Worm (Caenorhabditis elegans) whole organism, L2 larva: ENCODE data around the gene rnh-1.1.

Experiments
- F13H6.1 ChIP-seq: sonication (generic microtip); optimal IDR thresholded peaks from 2 replicates; lab custom pipeline; 2016; ENCODE audit warnings: missing genetic modification characterization, missing compliant biosample characterization
- R02D3.7 ChIP-seq: fragments of 150-350 bp; optimal IDR thresholded peaks from 2 replicates; lab custom pipeline; 2014; ENCODE audit warnings: missing biosample characterization, missing genetic modification characterization
- Y55F3AM.14 ChIP-seq: fragments of 200-800 bp; sonication (Bioruptor generic); optimal IDR thresholded peaks from 2 replicates; lab custom pipeline; 2018; ENCODE audit warnings: mild to moderate bottlenecking, missing genetic modification characterization, missing compliant biosample characterization
- ZK546.5 ChIP-seq: sonication (generic microtip); optimal IDR thresholded peaks from 2 replicates; lab custom pipeline; 2017; ENCODE audit warnings: missing biosample characterization, missing genetic modification characterization
- alr-1 ChIP-seq: fragments of 150-350 bp; optimal IDR thresholded peaks from 2 replicates; lab custom pipeline; 2014; ENCODE audit warnings: missing biosample characterization, missing genetic modification characterization
- aly-2 ChIP-seq: fragments of 150-350 bp; optimal IDR thresholded peaks from 2 replicates; lab custom pipeline; 2014; ENCODE audit warnings: missing biosample characterization, missing genetic modification characterization
- ama-1 ChIP-seq: fragments of 150-350 bp; optimal IDR thresholded peaks from 2 replicates; lab custom pipeline; 2018; ENCODE audit warnings: inconsistent platforms
- blmp-1 ChIP-seq: sonication (generic microtip); optimal IDR thresholded peaks from 2 replicates; lab custom pipeline; 2017; ENCODE audit warnings: missing genetic modification characterization, mild to moderate bottlenecking, missing compliant biosample characterization, antibody characterized with exemption, moderate library complexity; ENCODE audit not compliant: insufficient read depth
- ceh-16 ChIP-seq: fragments of 150-350 bp; optimal IDR thresholded peaks from 2 replicates; lab custom pipeline; 2014; ENCODE audit warnings: missing biosample characterization, missing genetic modification characterization
- ceh-82 ChIP-seq: fragments of 150-350 bp; optimal IDR thresholded peaks from 2 replicates; lab custom pipeline; 2014; ENCODE audit warnings: missing biosample characterization, missing genetic modification characterization
- crh-2 ChIP-seq: sonication (generic microtip); optimal IDR thresholded peaks from 2 replicates; lab custom pipeline; 2017; ENCODE audit warnings: missing biosample characterization, missing genetic modification characterization
- dmd-4 ChIP-seq: sonication (generic microtip); optimal IDR thresholded peaks from 2 replicates; lab custom pipeline; 2017; ENCODE audit warnings: missing biosample characterization, missing genetic modification characterization
- egl-27 ChIP-seq: sonication (generic microtip); optimal IDR thresholded peaks from 3 replicates; lab custom pipeline; 2017; ENCODE audit warnings: missing biosample characterization, missing genetic modification reagents, missing genetic modification characterization
- elt-1 ChIP-seq: fragments of 150-350 bp; optimal IDR thresholded peaks from 2 replicates; lab custom pipeline; 2014; ENCODE audit warnings: missing biosample characterization, missing genetic modification characterization
- elt-3 ChIP-seq: sonication (generic microtip); optimal IDR thresholded peaks from 2 replicates; lab custom pipeline; 2017; ENCODE audit warnings: missing biosample characterization, missing genetic modification characterization
- fos-1 ChIP-seq: fragments of 150-350 bp; optimal IDR thresholded peaks from 2 replicates; lab custom pipeline; 2014; ENCODE audit warnings: missing biosample characterization, missing genetic modification characterization
- gmeb-1 ChIP-seq: fragments of 150-350 bp; optimal IDR thresholded peaks from 2 replicates; lab custom pipeline; 2014; ENCODE audit warnings: missing biosample characterization, missing genetic modification characterization
- lin-11 ChIP-seq: fragments of 150-350 bp; sonication (generic microtip); optimal IDR thresholded peaks from 2 replicates; lab custom pipeline; 2014; ENCODE audit warnings: missing biosample characterization, missing genetic modification characterization, inconsistent platforms, mixed read lengths
- lin-13 ChIP-seq: fragments of 150-350 bp; optimal IDR thresholded peaks from 2 replicates; lab custom pipeline; 2014; ENCODE audit warnings: missing biosample characterization, missing genetic modification reagents, missing genetic modification characterization
- lin-39 ChIP-seq: fragments of 150-350 bp; optimal IDR thresholded peaks from 2 replicates; lab custom pipeline; 2014; ENCODE audit warnings: missing biosample characterization, missing genetic modification reagents, missing genetic modification characterization
- lsy-2 ChIP-seq, 2 experiments: fragments of 150-350 bp in 1 of 2; sonication (generic microtip) in 1 of 2; optimal IDR thresholded peaks; 2 replicates each; lab custom pipeline; 2014 to 2017; ENCODE audit warnings: missing biosample characterization in 2 of 2, missing genetic modification characterization in 2 of 2
- mab-5 ChIP-seq: fragments of 150-350 bp; optimal IDR thresholded peaks from 2 replicates; lab custom pipeline; 2014; ENCODE audit warnings: missing biosample characterization, missing genetic modification characterization
- mbf-1 ChIP-seq: sonication (generic microtip); optimal IDR thresholded peaks from 2 replicates; lab custom pipeline; 2017; ENCODE audit warnings: missing biosample characterization, missing genetic modification characterization
- nhr-10 ChIP-seq: sonication (generic microtip); optimal IDR thresholded peaks from 2 replicates; lab custom pipeline; 2017; ENCODE audit warnings: missing biosample characterization, missing genetic modification characterization
- nhr-11 ChIP-seq: fragments of 150-350 bp; optimal IDR thresholded peaks from 2 replicates; lab custom pipeline; 2014; ENCODE audit warnings: missing biosample characterization, missing genetic modification characterization
- nhr-12 ChIP-seq: fragments of 150-350 bp; optimal IDR thresholded peaks from 2 replicates; lab custom pipeline; 2014; ENCODE audit warnings: missing biosample characterization, missing genetic modification characterization
- nhr-129 ChIP-seq: fragments of 150-350 bp; optimal IDR thresholded peaks from 2 replicates; lab custom pipeline; 2014; ENCODE audit warnings: missing biosample characterization, missing genetic modification characterization
- nhr-21 ChIP-seq: fragments of 150-350 bp; optimal IDR thresholded peaks from 2 replicates; lab custom pipeline; 2014; ENCODE audit warnings: missing biosample characterization, missing genetic modification characterization
- nhr-25 ChIP-seq: fragments of 150-350 bp; sonication (generic microtip); optimal IDR thresholded peaks from 3 replicates; lab custom pipeline; 2014; ENCODE audit warnings: missing biosample characterization, missing genetic modification characterization
- nhr-77 ChIP-seq: fragments of 150-350 bp; optimal IDR thresholded peaks from 2 replicates; lab custom pipeline; 2014; ENCODE audit warnings: missing biosample characterization, missing genetic modification characterization
- peb-1 ChIP-seq: fragments of 150-350 bp; optimal IDR thresholded peaks from 2 replicates; lab custom pipeline; 2014; ENCODE audit warnings: missing biosample characterization, missing genetic modification characterization
- skn-1 ChIP-seq: sonication (generic microtip); optimal IDR thresholded peaks from 2 replicates; lab custom pipeline; 2017; ENCODE audit warnings: missing biosample characterization, missing genetic modification characterization
- sma-3 ChIP-seq: sonication (generic microtip); optimal IDR thresholded peaks from 2 replicates; lab custom pipeline; 2016; ENCODE audit warnings: missing genetic modification reagents, missing genetic modification characterization, missing compliant biosample characterization
- sma-9 ChIP-seq, 2 experiments: fragments of 150-350 bp in 1 of 2; sonication (generic microtip) in 1 of 2; optimal IDR thresholded peaks; 2 replicates each; lab custom pipeline; 2014 to 2016; ENCODE audit warnings: missing genetic modification characterization in 2 of 2, mild to moderate bottlenecking in 1 of 2, missing biosample characterization in 1 of 2, missing compliant biosample characterization in 1 of 2, missing genetic modification reagents in 1 of 2, moderate library complexity in 1 of 2
- snpc-4 ChIP-seq: fragments of 150-350 bp; optimal IDR thresholded peaks from 2 replicates; lab custom pipeline; 2014; ENCODE audit warnings: missing biosample characterization, missing genetic modification characterization
- unc-39 ChIP-seq: fragments of 150-350 bp; optimal IDR thresholded peaks from 2 replicates; lab custom pipeline; 2014; ENCODE audit warnings: missing biosample characterization, missing genetic modification characterization
- unc-55 ChIP-seq: fragments of 150-350 bp; sonication (generic microtip); optimal IDR thresholded peaks from 3 replicates; lab custom pipeline; 2014; ENCODE audit warnings: missing biosample characterization, missing genetic modification reagents, missing genetic modification characterization
- unc-62 ChIP-seq: fragments of 150-350 bp; optimal IDR thresholded peaks from 2 replicates; lab custom pipeline; 2014; ENCODE audit warnings: missing biosample characterization, missing genetic modification reagents, missing genetic modification characterization
- zag-1 ChIP-seq: fragments of 150-350 bp; optimal IDR thresholded peaks from 2 replicates; lab custom pipeline; 2014; ENCODE audit warnings: missing biosample characterization, missing genetic modification characterization
- ztf-1 ChIP-seq: fragments of 200-800 bp; sonication (Bioruptor generic); conservative IDR thresholded peaks from 2 replicates; pipeline ENCODE4 v1.3.6; 2022; ENCODE audit warnings: missing genetic modification characterization, missing compliant biosample characterization
- ztf-11 ChIP-seq: sonication (generic microtip); optimal IDR thresholded peaks from 2 replicates; lab custom pipeline; 2017; ENCODE audit warnings: missing biosample characterization, missing genetic modification characterization
- ztf-4 ChIP-seq: fragments of 150-350 bp; optimal IDR thresholded peaks from 2 replicates; lab custom pipeline; 2014; ENCODE audit warnings: missing biosample characterization, missing genetic modification characterization

Gene rnh-1.1

DNA sequence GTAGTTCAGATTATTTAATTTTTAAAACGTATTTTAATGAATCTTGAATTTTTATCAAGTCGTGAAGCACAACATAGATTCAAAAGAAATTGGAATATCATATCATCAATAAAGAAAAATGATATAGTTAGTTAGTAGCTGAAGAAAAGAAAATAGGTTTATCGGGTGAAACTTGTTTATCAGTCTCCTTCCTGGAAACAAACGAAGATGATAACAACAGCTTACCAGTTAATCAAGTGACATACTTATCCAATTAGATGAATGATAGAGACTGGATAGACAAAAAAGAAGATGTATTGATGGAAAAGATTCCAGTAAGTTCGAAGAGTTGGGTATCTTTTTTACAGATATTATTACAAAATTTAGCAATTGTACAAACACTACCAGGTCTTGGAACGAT is 17.4 kb downstream of the rnh-1.1 start:
- TF ChIP-seq elt-1 (tag; lab: Kevin White, UChicago) (no peak), F13H6.1 (no peak), unc-39 (tag; lab: Kevin White, UChicago) (no peak), unc-62 (GFP tag; lab: Kevin White, UChicago) (no peak), nhr-12 (tag; lab: Kevin White, UChicago) (no peak), crh-2 (tag; lab: Kevin White, UChicago) (no peak), Y55F3AM.14 (no peak), blmp-1 (no peak), dmd-4 (tag; lab: Kevin White, UChicago) (no peak), egl-27 (no peak), ceh-16 (no peak), lin-11 (tag; lab: Kevin White, UChicago) (no peak), unc-55 (GFP tag; lab: Kevin White, UChicago) (no peak)

DNA sequence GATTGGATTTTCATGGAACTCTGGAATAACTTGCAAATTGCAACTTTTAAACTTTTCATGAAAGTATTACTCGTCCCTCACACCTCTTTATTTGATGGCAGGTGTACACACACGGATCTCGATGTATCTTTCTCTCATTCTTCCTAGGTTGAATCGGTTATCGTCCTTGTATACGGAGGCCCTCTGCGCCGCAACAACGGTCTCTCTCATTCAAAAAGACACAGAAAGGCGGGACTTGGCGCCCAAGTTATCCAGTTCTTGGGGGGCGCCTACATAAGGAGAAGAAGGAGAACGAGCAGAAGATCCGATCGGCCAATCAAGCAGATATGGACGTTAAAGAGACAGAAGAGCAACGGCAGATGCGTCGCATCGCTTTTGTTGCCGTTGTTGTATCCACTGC is 18.3 kb downstream of the rnh-1.1 start, which contains the start of gene rol-8:
Gene rol-8 (plus strand): TSS at position 301 of the 400 bp plus-strand sequence.
- TF ChIP-seq nhr-12 (tag; lab: Kevin White, UChicago) = no peak
- no peak for TF ChIP-seq ceh-82 (tag; lab: Kevin White, UChicago)
- TF ChIP-seq R02D3.7 (tag; lab: Kevin White, UChicago) = no peak

DNA sequence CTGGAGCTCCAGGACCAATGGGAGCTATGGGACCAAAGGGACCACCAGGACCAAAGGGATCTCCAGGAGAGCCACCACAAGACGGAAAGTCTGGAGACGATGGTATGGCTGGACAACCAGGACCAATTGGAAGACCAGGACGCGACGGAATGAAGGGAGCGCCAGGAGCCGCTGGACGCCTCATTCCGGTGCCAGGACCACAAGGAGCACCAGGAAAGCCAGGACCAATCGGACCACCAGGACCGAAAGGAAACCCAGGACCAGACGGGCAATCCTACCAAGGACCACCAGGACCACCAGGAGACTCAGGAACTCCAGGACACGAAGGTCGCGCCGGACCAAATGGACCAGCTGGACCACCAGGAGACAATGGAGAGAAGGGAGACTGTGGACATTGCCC is 19.2 kb downstream of the rnh-1.1 start:
- TF ChIP-seq ztf-1 (GFP tag; lab: Robert Waterston, UW) = no peak
- no peak for TF ChIP-seq Y55F3AM.14
- no peak for TF ChIP-seq unc-62 (GFP tag; lab: Kevin White, UChicago)
- TF ChIP-seq lin-39 (tag; lab: Kevin White, UChicago) = no peak
- TF ChIP-seq mbf-1 (tag; lab: Kevin White, UChicago) = no peak
- no peak for TF ChIP-seq snpc-4 (tag; lab: Kevin White, UChicago)
- TF ChIP-seq nhr-21 (tag; lab: Kevin White, UChicago) = no peak
- TF ChIP-seq alr-1 = no peak
- no peak for TF ChIP-seq aly-2 (tag; lab: Kevin White, UChicago)
- no peak for TF ChIP-seq zag-1 (tag; lab: Kevin White, UChicago)
- no peak for TF ChIP-seq R02D3.7 (tag; lab: Kevin White, UChicago)
- no peak for TF ChIP-seq gmeb-1 (tag; lab: Kevin White, UChicago)
- no peak for TF ChIP-seq lin-13 (GFP tag; lab: Kevin White, UChicago)
- no peak for TF ChIP-seq lsy-2 (tag; optimal IDR thresholded peaks at IDR 0.05; lab: Kevin White, UChicago)
- TF ChIP-seq, all 48 proteins: peak for 0

DNA sequence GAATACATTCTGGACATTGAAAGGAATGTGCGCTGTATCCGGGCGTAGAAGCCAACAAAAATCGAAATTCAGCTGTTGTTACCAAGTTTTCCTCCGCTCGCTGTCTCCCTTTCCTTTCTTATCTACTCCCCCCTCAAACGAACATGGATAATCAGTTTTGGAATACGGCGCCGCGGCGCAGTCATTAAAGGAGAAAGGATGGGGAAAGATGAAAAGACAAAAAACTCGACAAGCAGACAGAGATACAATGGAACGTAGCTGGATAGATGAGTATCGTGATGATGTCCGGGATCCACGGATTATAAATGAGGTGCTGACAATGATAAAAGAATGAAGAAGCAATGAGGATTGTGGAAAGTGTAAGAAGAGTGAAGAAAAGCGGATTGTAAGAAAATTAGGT is 19.8 kb downstream of the rnh-1.1 start:
- TF ChIP-seq nhr-77 (tag; lab: Kevin White, UChicago) (no peak), sma-9 (GFP tag; optimal IDR thresholded peaks at IDR 0.05; lab: Kevin White, UChicago) (no peak), sma-9 (tag; optimal IDR thresholded peaks at IDR 0.05; lab: Kevin White, UChicago) (no peak), lsy-2 (tag; optimal IDR thresholded peaks at IDR 0.05; lab: Kevin White, UChicago) (no peak), lin-39 (tag; lab: Kevin White, UChicago) (no peak), zag-1 (tag; lab: Kevin White, UChicago) (no peak), mab-5 (no peak), R02D3.7 (tag; lab: Kevin White, UChicago) (no peak), nhr-129 (tag; lab: Kevin White, UChicago) (no peak), ztf-4 (no peak), nhr-21 (tag; lab: Kevin White, UChicago) (peak; percentile 74), ama-1 (lab: Kevin White, UChicago) (peak; percentile 74), sma-3 (GFP tag; lab: Kevin White, UChicago) (no peak), unc-55 (GFP tag; lab: Kevin White, UChicago) (peak; percentile 35), snpc-4 (tag; lab: Kevin White, UChicago) (no peak), elt-3 (tag; lab: Kevin White, UChicago) (no peak), nhr-11 (tag; lab: Kevin White, UChicago) (no peak), unc-39 (tag; lab: Kevin White, UChicago) (no peak), nhr-12 (tag; lab: Kevin White, UChicago) (no peak), lin-11 (tag; lab: Kevin White, UChicago) (no peak), ztf-11 (tag; lab: Kevin White, UChicago) (no peak), unc-62 (GFP tag; lab: Kevin White, UChicago) (no peak), elt-1 (tag; lab: Kevin White, UChicago) (no peak), skn-1 (tag; lab: Kevin White, UChicago) (no peak), aly-2 (tag; lab: Kevin White, UChicago) (no peak), mbf-1 (tag; lab: Kevin White, UChicago) (no peak), ceh-16 (no peak), nhr-10 (tag; lab: Kevin White, UChicago) (no peak), dmd-4 (tag; lab: Kevin White, UChicago) (no peak), nhr-25 (no peak), blmp-1 (peak; percentile 5), fos-1 (tag; lab: Kevin White, UChicago) (peak; percentile 7), crh-2 (tag; lab: Kevin White, UChicago) (no peak), ZK546.5 (tag; lab: Kevin White, UChicago) (no peak), peb-1 (tag; lab: Kevin White, UChicago) (no peak)
